Fruit fly (Drosophila melanogaster): ENCODE data around the gene CG31342.

Gene CG31342

dm6 chr3R:13010905-13011620 lies 25.2 kb downstream of the CG31342 start, which contains the start of gene CG8031 (continued):
- TF ChIP-seq nau (GFP tag; optimal IDR thresholded peaks at IDR 0.05) (no peak), CG2678 (tag; optimal IDR thresholded peaks at IDR 0.05) (no peak), Ada2b (GFP tag; IDR thresholded peaks at IDR 0.05) (no peak), CG10321 (GFP tag; IDR thresholded peaks at IDR 0.05) (0 out of 2 replicates have a peak, but pooled peaks have one; percentile 16), crp (GFP tag; optimal IDR thresholded peaks at IDR 0.05) (peak in 1 of 2 experiments; percentile 6), CG11456 (GFP tag; IDR thresholded peaks at IDR 0.05) (no peak), nmo (GFP tag; optimal IDR thresholded peaks at IDR 0.05) (peak; percentile 68), YL-1 (GFP tag; optimal IDR thresholded peaks at IDR 0.05) (peak; percentile 46), Hey (tag; optimal IDR thresholded peaks at IDR 0.05) (no peak), CG9817 (tag; optimal IDR thresholded peaks at IDR 0.05) (no peak), Awh (GFP tag; IDR thresholded peaks at IDR 0.05) (no peak), MESR4 (GFP tag; optimal IDR thresholded peaks at IDR 0.05) (peak; percentile 97), CG11695 (GFP tag; IDR thresholded peaks at IDR 0.05) (no peak), tna (GFP tag; IDR thresholded peaks at IDR 0.05; ENCODE audit: partially characterized antibody) (no peak), pum (GFP tag; optimal IDR thresholded peaks at IDR 0.05) (no peak), Hmr (GFP tag; optimal IDR thresholded peaks at IDR 0.05) (no peak), oc (tag; optimal IDR thresholded peaks at IDR 0.05) (no peak), B-H2 (GFP tag; optimal IDR thresholded peaks at IDR 0.05) (no peak), Gug (GFP tag; IDR thresholded peaks at IDR 0.05) (no peak), CG12391 (tag; optimal IDR thresholded peaks at IDR 0.05) (peak; percentile 41), CG11247 (GFP tag; IDR thresholded peaks at IDR 0.05) (no peak), crc (GFP tag; optimal IDR thresholded peaks at IDR 0.05) (no peak), ab (GFP tag; optimal IDR thresholded peaks at IDR 0.05) (no peak), Chrac-16 (GFP tag; optimal IDR thresholded peaks at IDR 0.05) (no peak), CG4617 (GFP tag; optimal IDR thresholded peaks at IDR 0.05; ENCODE audit: borderline replicate concordance) (peak; percentile 58), eyg (GFP tag; optimal IDR thresholded peaks at IDR 0.05) (no peak), Atf6 (GFP tag; IDR thresholded peaks at IDR 0.05) (no peak), NC2α (GFP tag; optimal IDR thresholded peaks at IDR 0.05) (no peak), Dp (GFP tag; optimal IDR thresholded peaks at IDR 0.05) (peak; percentile 52), repo (GFP tag; optimal IDR thresholded peaks at IDR 0.05) (no peak), fd102C (GFP tag; optimal IDR thresholded peaks at IDR 0.05) (no peak), ssp (GFP tag; IDR thresholded peaks at IDR 0.05) (no peak), CG12659 (GFP tag; optimal IDR thresholded peaks at IDR 0.05) (peak; percentile 78), CG34224 (GFP tag; IDR thresholded peaks at IDR 0.05; ENCODE audit: partially characterized antibody) (peak; percentile 28; the same call in 2 of the 3 replicates), CG13775 (GFP tag; optimal IDR thresholded peaks at IDR 0.05) (no peak), CG7928 (GFP tag; optimal IDR thresholded peaks at IDR 0.05) (peak; percentile 90), nom (GFP tag; optimal IDR thresholded peaks at IDR 0.05) (no peak), CG12236 (GFP tag; optimal IDR thresholded peaks at IDR 0.05) (no peak), CG10654 (GFP tag; optimal IDR thresholded peaks at IDR 0.05) (no peak), bowl (GFP tag; IDR thresholded peaks at IDR 0.05) (no peak), CG4730 (GFP tag; IDR thresholded peaks at IDR 0.05) (no peak), CG17829 (tag; optimal IDR thresholded peaks at IDR 0.05) (peak; percentile 7), HLHmδ (GFP tag; optimal IDR thresholded peaks at IDR 0.05) (no peak), CG17802 (tag; optimal IDR thresholded peaks at IDR 0.05) (no peak), gcm (GFP tag; optimal IDR thresholded peaks at IDR 0.05) (no peak), wdn (GFP tag; IDR thresholded peaks at IDR 0.05) (no peak), tgo (GFP tag; IDR thresholded peaks at IDR 0.05) (no peak), CG31224 (GFP tag; IDR thresholded peaks at IDR 0.05) (no peak), pros (GFP tag; optimal IDR thresholded peaks at IDR 0.05) (no peak), CG1792 (GFP tag; optimal IDR thresholded peaks at IDR 0.05) (no peak)
